Worm (Caenorhabditis elegans) whole organism, mixed stage, embryonic: ENCODE results near the gene helq-1.

Experiments used
- blmp-1 ChIP-seq: fragments of 150-350 bp; optimal IDR thresholded peaks from 2 replicates; lab custom pipeline; 2014; ENCODE audit warnings: missing biosample characterization, missing genetic modification characterization
- ham-2 ChIP-seq: fragments of 200-800 bp; sonication (Bioruptor generic); optimal IDR thresholded peaks from 2 replicates; lab custom pipeline; 2018; ENCODE audit warnings: mild to moderate bottlenecking, missing genetic modification characterization, missing compliant biosample characterization
- lin-13 ChIP-seq: fragments of 150-350 bp; optimal IDR thresholded peaks from 2 replicates; lab custom pipeline; 2014; ENCODE audit warnings: missing biosample characterization, missing genetic modification characterization
- lsy-2 ChIP-seq: fragments of 150-350 bp; optimal IDR thresholded peaks from 2 replicates; lab custom pipeline; 2014; ENCODE audit warnings: missing biosample characterization, missing genetic modification characterization
- mep-1 ChIP-seq: fragments of 150-350 bp; optimal IDR thresholded peaks from 2 replicates; lab custom pipeline; 2017; ENCODE audit warnings: missing biosample characterization, missing genetic modification reagents, missing genetic modification characterization, inconsistent platforms
- nhr-12 ChIP-seq: fragments of 150-350 bp; optimal IDR thresholded peaks from 2 replicates; lab custom pipeline; 2014; ENCODE audit warnings: missing biosample characterization, missing genetic modification characterization
- pha-4 ChIP-seq: fragments of 150-350 bp; optimal IDR thresholded peaks from 2 replicates; lab custom pipeline; 2018; ENCODE audit warnings: missing biosample characterization, missing genetic modification reagents, missing genetic modification characterization
- sptf-1 ChIP-seq: sonication (generic microtip); optimal IDR thresholded peaks from 2 replicates; lab custom pipeline; 2017; ENCODE audit warnings: mild to moderate bottlenecking, missing genetic modification characterization, moderate library complexity, missing compliant biosample characterization

- TF ChIP-seq lin-13 = no peak
- no peak for TF ChIP-seq blmp-1
- TF ChIP-seq mep-1 (tag; lab: Kevin White, UChicago) = no peak
- no peak for TF ChIP-seq ham-2 (GFP tag; lab: Kevin White, UChicago)
- no peak for TF ChIP-seq nhr-12 (tag; lab: Kevin White, UChicago)
- TF ChIP-seq pha-4 (tag; lab: Kevin White, UChicago) = no peak
- TF ChIP-seq sptf-1 = no peak
- TF ChIP-seq lsy-2 (tag; lab: Kevin White, UChicago) = no peak
These were observed 40.9 kb upstream of the helq-1 start, which contains the start of gene T19C3.5 for ce11 chrIII:627838-628237.
